Worm (Caenorhabditis elegans) whole organism, L2 larva: ENCODE results near the gene srp-8.

Experiments
- fos-1 ChIP-seq: fragments of 150-350 bp; optimal IDR thresholded peaks from 2 replicates; lab custom pipeline; 2014; ENCODE audit warnings: missing biosample characterization, missing genetic modification characterization
- mab-5 ChIP-seq: fragments of 150-350 bp; optimal IDR thresholded peaks from 2 replicates; lab custom pipeline; 2014; ENCODE audit warnings: missing biosample characterization, missing genetic modification characterization
- unc-39 ChIP-seq: fragments of 150-350 bp; optimal IDR thresholded peaks from 2 replicates; lab custom pipeline; 2014; ENCODE audit warnings: missing biosample characterization, missing genetic modification characterization
- zag-1 ChIP-seq: fragments of 150-350 bp; optimal IDR thresholded peaks from 2 replicates; lab custom pipeline; 2014; ENCODE audit warnings: missing biosample characterization, missing genetic modification characterization

DNA sequence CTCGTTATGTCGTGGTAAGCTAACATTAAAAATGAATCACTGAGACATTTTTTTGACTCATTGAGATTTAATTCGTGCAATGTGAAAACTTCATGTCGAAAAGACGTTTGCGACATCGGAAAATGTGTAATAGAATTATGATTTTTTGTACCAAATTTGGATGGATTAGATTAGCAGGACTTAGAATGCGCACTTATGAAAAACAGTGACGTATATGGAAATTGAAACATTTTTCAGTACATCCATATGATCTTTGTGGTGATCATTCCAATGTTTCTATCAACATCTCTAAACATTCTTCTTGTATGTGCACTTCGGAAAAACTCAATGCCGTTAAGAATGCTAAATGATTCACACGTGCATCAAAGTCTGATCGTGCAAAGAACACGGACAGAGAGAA lies 39.0 kb upstream of the srp-8 start:
- TF ChIP-seq mab-5 (tag; lab: Kevin White, UChicago) (no peak), unc-39 (tag; lab: Kevin White, UChicago) (no peak), fos-1 (tag; lab: Kevin White, UChicago) (no peak), zag-1 (tag; lab: Kevin White, UChicago) (no peak)
